Fruit fly (Drosophila melanogaster) whole organism, embryonic: ENCODE results near the gene CG11790.

Experiments
- CG1024 ChIP-seq: fragments of 200-800 bp; sonication (Bioruptor generic); IDR thresholded peaks from 2 replicates; pipeline ENCODE4 v1.3.6; 2022; ENCODE audit warnings: missing biosample characterization, missing genetic modification characterization
- CG11247 ChIP-seq: fragments of 200-800 bp; sonication (Bioruptor generic); IDR thresholded peaks from 2 replicates; pipeline ENCODE4 v1.3.6; 2022; ENCODE audit warnings: missing biosample characterization, missing genetic modification characterization
- CG11398 ChIP-seq: fragments of 200-800 bp; sonication (Bioruptor generic); optimal IDR thresholded peaks from 2 replicates; lab custom pipeline; 2016; ENCODE audit warnings: missing biosample characterization, missing genetic modification characterization
- CG11560 ChIP-seq: fragments of 200-800 bp; sonication (Bioruptor generic); IDR thresholded peaks from 3 replicates; pipeline ENCODE4 v1.3.6; 2022; ENCODE audit warnings: missing biosample characterization, missing genetic modification characterization
- CG12769 ChIP-seq: fragments of 200-800 bp; sonication (Bioruptor generic); optimal IDR thresholded peaks from 2 replicates; lab custom pipeline; 2019; ENCODE audit warnings: missing biosample characterization, mild to moderate bottlenecking, missing genetic modification characterization, moderate library complexity
- CG14050 ChIP-seq: fragments of 200-800 bp; sonication (Bioruptor generic); IDR thresholded peaks from 3 replicates; pipeline ENCODE4 v1.3.6; 2022; ENCODE audit warnings: missing biosample characterization, missing genetic modification characterization
- CG15514 ChIP-seq: fragments of 200-800 bp; sonication (Bioruptor generic); optimal IDR thresholded peaks from 3 replicates; lab custom pipeline; 2017; ENCODE audit warnings: missing biosample characterization, missing genetic modification characterization, mild to moderate bottlenecking, moderate library complexity, missing genetic modification reagents
- CG18764 ChIP-seq: fragments of 200-800 bp; sonication (Bioruptor generic); optimal IDR thresholded peaks from 3 replicates; lab custom pipeline; 2016; ENCODE audit warnings: missing biosample characterization, missing genetic modification characterization
- CG3847 ChIP-seq: fragments of 200-800 bp; sonication (Bioruptor generic); IDR thresholded peaks from 2 replicates; pipeline ENCODE4 v1.3.6; 2022; ENCODE audit warnings: missing biosample characterization, missing genetic modification characterization
- CG4730 ChIP-seq: fragments of 200-800 bp; sonication (Bioruptor generic); IDR thresholded peaks from 2 replicates; pipeline ENCODE4 v1.3.6; 2022; ENCODE audit warnings: missing biosample characterization, missing genetic modification characterization
- CG5180 ChIP-seq: fragments of 200-800 bp; sonication (Bioruptor generic); optimal IDR thresholded peaks from 3 replicates; lab custom pipeline; 2017; ENCODE audit warnings: missing biosample characterization, missing genetic modification characterization, mild to moderate bottlenecking, moderate library complexity, missing genetic modification reagents
- CG7839 ChIP-seq: fragments of 200-800 bp; sonication (Bioruptor generic); optimal IDR thresholded peaks from 3 replicates; lab custom pipeline; 2018; ENCODE audit warnings: missing biosample characterization, mild to moderate bottlenecking, missing genetic modification characterization, moderate library complexity
- CG8089 ChIP-seq: fragments of 200-800 bp; sonication (Bioruptor generic); optimal IDR thresholded peaks from 3 replicates; lab custom pipeline; 2016; ENCODE audit warnings: missing biosample characterization, missing genetic modification characterization
- CG8944 ChIP-seq: fragments of 200-800 bp; sonication (Bioruptor generic); optimal IDR thresholded peaks from 3 replicates; lab custom pipeline; 2016; ENCODE audit warnings: missing biosample characterization, missing genetic modification characterization
- CG9797 ChIP-seq: fragments of 200-800 bp; sonication (Bioruptor generic); optimal IDR thresholded peaks from 3 replicates; lab custom pipeline; 2018; ENCODE audit warnings: missing biosample characterization, mild to moderate bottlenecking, missing genetic modification characterization
- CHES-1-like ChIP-seq: fragments of 200-800 bp; sonication (Bioruptor generic); optimal IDR thresholded peaks from 2 replicates; lab custom pipeline; 2016; ENCODE audit warnings: missing biosample characterization, missing genetic modification characterization
- CkIIα-i1 ChIP-seq: fragments of 200-800 bp; sonication (Bioruptor generic); IDR thresholded peaks from 2 replicates; pipeline ENCODE4 v1.3.6; 2022; ENCODE audit warnings: missing biosample characterization, missing genetic modification characterization
- Dad ChIP-seq: fragments of 200-800 bp; sonication (Bioruptor generic); optimal IDR thresholded peaks from 3 replicates; lab custom pipeline; 2016; ENCODE audit warnings: missing biosample characterization, missing genetic modification characterization
- E2f1 ChIP-seq: fragments of 200-800 bp; sonication (Bioruptor generic); IDR thresholded peaks from 2 replicates; pipeline ENCODE4 v1.3.6; 2022; ENCODE audit warnings: missing biosample characterization, missing genetic modification characterization
- E2f2 ChIP-seq: fragments of 200-800 bp; sonication (Bioruptor generic); IDR thresholded peaks from 2 replicates; pipeline ENCODE4 v1.3.6; 2022; ENCODE audit warnings: missing biosample characterization, missing genetic modification characterization
- H2.0 ChIP-seq: fragments of 200-800 bp; sonication (Bioruptor generic); IDR thresholded peaks from 2 replicates; pipeline ENCODE4 v1.3.6; 2022; ENCODE audit warnings: missing biosample characterization, missing genetic modification characterization
- HLH3B ChIP-seq: fragments of 200-800 bp; sonication (Bioruptor generic); IDR thresholded peaks from 2 replicates; pipeline ENCODE4 v1.3.6; 2022; ENCODE audit warnings: missing biosample characterization, missing genetic modification characterization
- HLH54F ChIP-seq: fragments of 200-800 bp; sonication (Bioruptor generic); optimal IDR thresholded peaks from 3 replicates; lab custom pipeline; 2016; ENCODE audit warnings: missing biosample characterization, missing genetic modification characterization
- Hand ChIP-seq: fragments of 200-800 bp; sonication (Bioruptor generic); optimal IDR thresholded peaks from 2 replicates; lab custom pipeline; 2017; ENCODE audit warnings: mild to moderate bottlenecking, missing biosample characterization, missing genetic modification reagents, missing genetic modification characterization
- Hsf ChIP-seq: fragments of 200-800 bp; sonication (Bioruptor generic); optimal IDR thresholded peaks from 3 replicates; lab custom pipeline; 2016; ENCODE audit warnings: missing biosample characterization, missing genetic modification characterization
- Lpt ChIP-seq: fragments of >200 bp; optimal IDR thresholded peaks from 2 replicates; lab custom pipeline; 2018; ENCODE audit warnings: missing biosample characterization, missing genetic modification characterization
- Mrtf ChIP-seq: fragments of 200-800 bp; sonication (Bioruptor generic); IDR thresholded peaks from 3 replicates; pipeline ENCODE4 v1.3.6; 2022; ENCODE audit warnings: missing biosample characterization, missing genetic modification characterization
- NK7.1 ChIP-seq: fragments of 200-800 bp; sonication (Bioruptor generic); optimal IDR thresholded peaks from 3 replicates; lab custom pipeline; 2016; ENCODE audit warnings: missing biosample characterization, missing genetic modification characterization
- Rfx ChIP-seq: fragments of 200-800 bp; sonication (Bioruptor generic); IDR thresholded peaks from 2 replicates; pipeline ENCODE4 v1.3.6; 2022; ENCODE audit warnings: missing biosample characterization, missing genetic modification characterization
- Six4 ChIP-seq: fragments of 200-800 bp; sonication (Bioruptor generic); optimal IDR thresholded peaks from 2 replicates; lab custom pipeline; 2016; ENCODE audit warnings: missing biosample characterization, missing genetic modification characterization
- Tbp ChIP-seq: fragments of >200 bp; optimal IDR thresholded peaks from 2 replicates; lab custom pipeline; 2018; ENCODE audit warnings: missing biosample characterization, missing genetic modification characterization
- Xbp1 ChIP-seq: fragments of 200-800 bp; sonication (Bioruptor generic); optimal IDR thresholded peaks from 3 replicates; lab custom pipeline; 2016; ENCODE audit warnings: missing biosample characterization, mild to moderate bottlenecking, missing genetic modification characterization
- ac ChIP-seq: fragments of 200-800 bp; sonication (Bioruptor generic); optimal IDR thresholded peaks from 3 replicates; lab custom pipeline; 2017; ENCODE audit warnings: missing biosample characterization, mild to moderate bottlenecking, missing genetic modification characterization
- bbx ChIP-seq: fragments of 200-800 bp; sonication (Bioruptor generic); IDR thresholded peaks from 2 replicates; pipeline ENCODE4 v1.3.6; 2022; ENCODE audit warnings: missing biosample characterization, missing genetic modification characterization; ENCODE audit not compliant: partially characterized antibody
- bcd ChIP-seq: fragments of 200-800 bp; sonication (Bioruptor generic); optimal IDR thresholded peaks from 2 replicates; lab custom pipeline; 2017; ENCODE audit warnings: missing biosample characterization, mild to moderate bottlenecking, missing genetic modification characterization
- chm ChIP-seq: fragments of 200-800 bp; sonication (Bioruptor generic); IDR thresholded peaks from 2 replicates; pipeline ENCODE4 v1.3.6; 2022; ENCODE audit warnings: missing biosample characterization, missing genetic modification characterization
- ci ChIP-seq: fragments of 200-800 bp; sonication (Bioruptor generic); IDR thresholded peaks from 3 replicates; pipeline ENCODE4 v1.3.6; 2022; ENCODE audit warnings: missing biosample characterization, missing genetic modification characterization
- fd3F ChIP-seq: fragments of 200-800 bp; sonication (Bioruptor generic); optimal IDR thresholded peaks from 2 replicates; lab custom pipeline; 2018; ENCODE audit warnings: missing biosample characterization, mild to moderate bottlenecking, missing genetic modification characterization, moderate library complexity
- gcm2 ChIP-seq: fragments of 200-800 bp; sonication (Bioruptor generic); optimal IDR thresholded peaks from 2 replicates; lab custom pipeline; 2016; ENCODE audit warnings: missing biosample characterization, missing genetic modification characterization
- hbn ChIP-seq: fragments of 200-800 bp; sonication (Bioruptor generic); IDR thresholded peaks from 2 replicates; pipeline ENCODE4 v1.3.6; 2022; ENCODE audit warnings: missing biosample characterization, missing genetic modification characterization; ENCODE audit not compliant: partially characterized antibody
- jing ChIP-seq: fragments of 200-800 bp; sonication (Bioruptor generic); optimal IDR thresholded peaks from 2 replicates; lab custom pipeline; 2018; ENCODE audit warnings: missing biosample characterization, mild to moderate bottlenecking, missing genetic modification characterization
- nmo ChIP-seq: fragments of 200-800 bp; sonication (Bioruptor generic); optimal IDR thresholded peaks from 2 replicates; lab custom pipeline; 2018; ENCODE audit warnings: missing biosample characterization, mild to moderate bottlenecking, missing genetic modification characterization, moderate library complexity
- nom ChIP-seq: fragments of 200-800 bp; sonication (Bioruptor generic); optimal IDR thresholded peaks from 2 replicates; lab custom pipeline; 2017; ENCODE audit warnings: missing biosample characterization, missing genetic modification characterization, mild to moderate bottlenecking, moderate library complexity, missing genetic modification reagents
- pho ChIP-seq: fragments of 200-800 bp; sonication (Bioruptor generic); optimal IDR thresholded peaks from 2 replicates; lab custom pipeline; 2016; ENCODE audit warnings: missing biosample characterization, missing genetic modification characterization
- phol ChIP-seq: fragments of 200-800 bp; sonication (Bioruptor generic); optimal IDR thresholded peaks from 3 replicates; lab custom pipeline; 2018; ENCODE audit warnings: missing biosample characterization, mild to moderate bottlenecking, missing genetic modification characterization, moderate library complexity
- prd ChIP-seq, 3 experiments: fragments of >200 bp in 2 of 3; fragments of 200-800 bp in 1 of 3; sonication (Bioruptor generic) in 1 of 3; optimal IDR thresholded peaks in 2 of 3; IDR thresholded peaks in 1 of 3; 2 replicates in 2 of 3; 3 replicates in 1 of 3; pipeline versions ENCODE4 v1.3.6 to Lab custom; 2017 to 2022; ENCODE audit warnings: missing biosample characterization in 1 of 3, missing genetic modification characterization in 1 of 3
- seq ChIP-seq: fragments of 200-800 bp; sonication (Bioruptor generic); IDR thresholded peaks from 2 replicates; pipeline ENCODE4 v1.3.6; 2022; ENCODE audit warnings: missing biosample characterization, missing genetic modification characterization
- stc ChIP-seq: fragments of 200-800 bp; sonication (Bioruptor generic); IDR thresholded peaks from 2 replicates; pipeline ENCODE4 v1.3.6; 2022; ENCODE audit warnings: missing biosample characterization, missing genetic modification characterization
- tup ChIP-seq: fragments of 200-800 bp; sonication (Bioruptor generic); optimal IDR thresholded peaks from 2 replicates; lab custom pipeline; 2016; ENCODE audit warnings: missing biosample characterization, mild to moderate bottlenecking, missing genetic modification characterization, moderate library complexity
- wdn ChIP-seq: fragments of 200-800 bp; sonication (Bioruptor generic); IDR thresholded peaks from 2 replicates; pipeline ENCODE4 v1.3.6; 2022; ENCODE audit warnings: missing biosample characterization, missing genetic modification characterization
- yki ChIP-seq: fragments of >200 bp; optimal IDR thresholded peaks from 3 replicates; lab custom pipeline; 2018
- zfh1 ChIP-seq: fragments of 200-800 bp; sonication (Bioruptor generic); IDR thresholded peaks from 3 replicates; pipeline ENCODE4 v1.3.6; 2022; ENCODE audit warnings: missing biosample characterization, missing genetic modification characterization

The CG11790 gene

DNA sequence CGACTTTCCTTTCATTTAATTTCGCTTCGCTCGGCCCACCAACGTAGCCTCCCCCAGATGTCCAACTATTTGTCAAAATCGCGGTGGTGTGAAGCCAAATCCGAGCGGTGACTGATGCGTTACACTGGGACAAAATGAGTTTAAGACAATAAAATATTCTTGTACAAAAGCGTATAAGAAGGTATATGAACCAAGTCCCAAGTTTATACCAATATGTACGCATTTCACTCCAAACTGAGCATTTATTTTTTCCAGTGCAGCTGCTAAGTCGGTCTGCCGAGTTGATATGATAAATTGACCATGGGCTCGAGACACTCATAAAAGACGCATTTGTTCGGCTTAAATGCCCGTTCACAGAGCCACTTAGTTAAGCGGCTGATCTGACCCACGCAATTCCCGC lies 42.7 kb upstream of the CG11790 start (continued):
- TF ChIP-seq CHES-1-like (GFP tag; lab: Kevin White, UChicago) (peak; percentile 27), CG3847 (GFP tag; lab: Robert Waterston, UW) (peak; percentile 23; the same call in 1 of the 2 replicates), bbx (GFP tag; lab: Robert Waterston, UW) (no peak), CG11560 (tag; lab: Robert Waterston, UW) (no peak), CG14050 (GFP tag; lab: Robert Waterston, UW) (peak; percentile 60), CG18764 (GFP tag; lab: Kevin White, UChicago) (peak; percentile 37), Xbp1 (GFP tag; lab: Kevin White, UChicago) (peak; percentile 72), E2f2 (GFP tag; lab: Robert Waterston, UW) (peak; percentile 16; the same call in 1 of the 2 replicates), ci (GFP tag; lab: Robert Waterston, UW) (peak; percentile 80), Lpt (GFP tag; lab: Kevin White, UChicago) (no peak), Tbp (no peak), pho (GFP tag; lab: Kevin White, UChicago) (peak; percentile 14), CG11398 (peak; percentile 11), HLH54F (no peak), tup (GFP tag; lab: Kevin White, UChicago) (no peak), H2.0 (GFP tag; lab: Robert Waterston, UW) (peak; percentile 72), yki (lab: Kevin White, UChicago) (no peak), nmo (peak; percentile 70), gcm2 (no peak), hbn (GFP tag; lab: Robert Waterston, UW) (no peak), phol (tag; lab: Kevin White, UChicago) (peak; percentile 57), prd (optimal IDR thresholded peaks at IDR 0.05; lab: Kevin White, UChicago) (no peak), prd (GFP tag; IDR thresholded peaks at IDR 0.05; lab: Robert Waterston, UW) (peak; percentile 71; the same call in 2 of the 3 replicates), Six4 (GFP tag; lab: Kevin White, UChicago) (peak; percentile 66), Dad (GFP tag; lab: Kevin White, UChicago) (peak; percentile 50), Mrtf (GFP tag; lab: Robert Waterston, UW) (peak; percentile 26; the same call in 1 of the 3 replicates), CG12769 (tag; lab: Kevin White, UChicago) (peak; percentile 72), CkIIα-i1 (GFP tag; lab: Robert Waterston, UW) (no peak), E2f1 (GFP tag; lab: Robert Waterston, UW) (peak; percentile 69), CG5180 (GFP tag; lab: Kevin White, UChicago) (peak; percentile 8), ac (GFP tag; lab: Kevin White, UChicago) (no peak), zfh1 (GFP tag; lab: Robert Waterston, UW) (peak; percentile 77), CG7839 (tag; lab: Kevin White, UChicago) (peak; percentile 62), CG8944 (peak; percentile 30), stc (peak; percentile 68), jing (GFP tag; lab: Kevin White, UChicago) (peak; percentile 62), NK7.1 (GFP tag; lab: Kevin White, UChicago) (no peak), CG4730 (GFP tag; lab: Robert Waterston, UW) (peak; percentile 31; the same call in 1 of the 2 replicates), HLH3B (peak; percentile 60), Hand (no peak), CG8089 (GFP tag; lab: Kevin White, UChicago) (peak; percentile 19), CG11247 (GFP tag; lab: Robert Waterston, UW) (peak; percentile 49; the same call in 1 of the 2 replicates), seq (GFP tag; lab: Robert Waterston, UW) (peak; percentile 62; the same call in 1 of the 2 replicates), Rfx (GFP tag; lab: Robert Waterston, UW) (peak; percentile 74), nom (GFP tag; lab: Kevin White, UChicago) (no peak), Hsf (GFP tag; lab: Kevin White, UChicago) (peak; percentile 51), CG15514 (peak; percentile 36), CG1024 (GFP tag; lab: Robert Waterston, UW) (peak; percentile 72), bcd (GFP tag; lab: Kevin White, UChicago) (peak; percentile 15), wdn (GFP tag; lab: Robert Waterston, UW) (no peak), chm (GFP tag; lab: Robert Waterston, UW) (peak; percentile 31; the same call in 1 of the 2 replicates), CG9797 (GFP tag; lab: Kevin White, UChicago) (no peak), fd3F (no peak)
